Worm (Caenorhabditis elegans): ENCODE results near the gene srj-33.
"Not testable (repeated sequence)": the region's sequence is repeated elsewhere in the genome, so short reads cannot be mapped to it uniquely, and the experiment has no call there.

- TF ChIP-seq T22C8.4 (GFP tag; IDR thresholded peaks at IDR 0.05); ztf-29 (GFP tag; IDR thresholded peaks at IDR 0.05); cog-1 (tag; optimal IDR thresholded peaks at IDR 0.05); tab-1 (GFP tag; IDR thresholded peaks at IDR 0.05): not testable (repeated sequence)
- 0 out of 2 replicates have a peak, but pooled peaks have one; percentile 23 for TF ChIP-seq klf-2 (GFP tag; conservative IDR thresholded peaks at IDR 0.05)
- TF ChIP-seq ztf-23 (GFP tag; IDR thresholded peaks at IDR 0.05) = peak; percentile 68; the same call in 1 of the 2 replicates
Measured at ce11 chrV:9980731-9981483, 43.6 kb upstream of the srj-33 start, which contains the start of the genes ruvb-1 and tofu-1.
